Worm (Caenorhabditis elegans): ENCODE data around the gene ZK757.1.

Gene ZK757.1

DNA sequence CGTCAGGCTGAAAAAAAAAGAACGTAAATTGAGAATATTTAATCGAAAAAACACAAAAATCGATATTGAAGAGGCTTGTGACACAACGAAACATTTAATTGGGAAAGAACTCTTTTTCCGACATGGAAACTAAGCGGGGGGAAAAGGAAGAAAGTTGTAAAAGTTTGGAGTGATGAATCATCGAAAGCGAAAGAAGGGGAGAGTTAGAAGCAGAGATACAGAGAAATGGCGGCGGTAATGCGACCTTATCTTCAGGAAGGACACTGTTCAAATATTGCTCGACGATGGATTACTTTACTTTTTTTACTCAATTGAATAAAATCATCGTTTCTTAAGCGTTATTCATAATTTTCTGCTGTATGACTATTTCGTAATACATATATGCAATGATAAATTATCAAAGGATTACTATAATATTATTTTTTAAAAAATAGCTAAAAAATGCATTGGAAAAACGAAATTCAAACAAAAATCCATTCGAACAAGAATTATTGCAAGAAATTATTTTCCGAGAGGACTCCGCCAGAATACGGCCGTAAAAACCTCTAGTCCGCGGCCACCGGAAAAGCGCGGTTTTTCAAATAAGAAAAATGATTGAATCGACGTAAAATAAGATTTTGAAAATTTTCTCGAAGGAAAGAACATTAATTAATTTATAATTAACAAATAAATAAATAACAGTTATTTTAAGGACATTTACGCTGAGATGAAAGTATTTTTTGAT is 3.0 kb downstream of the ZK757.1 start, which contains the start of gene dhhc-4:
TSS of gene dhhc-4 (minus strand) at position 13 of the 724 bp plus-strand sequence.
- TF ChIP-seq nhr-237 (tag; optimal IDR thresholded peaks at IDR 0.05) (no peak), nhr-12 (tag; optimal IDR thresholded peaks at IDR 0.05) (no peak), hlh-17 (GFP tag; optimal IDR thresholded peaks at IDR 0.05; ENCODE audit: borderline replicate concordance) (peak; percentile 78), blmp-1 (tag; optimal IDR thresholded peaks at IDR 0.05) (peak; percentile 89), sox-4 (tag; optimal IDR thresholded peaks at IDR 0.05) (peak; percentile 91), fos-1 (tag; optimal IDR thresholded peaks at IDR 0.05) (no peak), zip-4 (GFP tag; optimal IDR thresholded peaks at IDR 0.05) (peak; percentile 84), tbx-2 (tag; optimal IDR thresholded peaks at IDR 0.05) (peak; percentile 94), nhr-11 (tag; optimal IDR thresholded peaks at IDR 0.05) (no peak), skn-1 (tag; optimal IDR thresholded peaks at IDR 0.05) (peak; percentile 30), nhr-19 (GFP tag; conservative IDR thresholded peaks at IDR 0.05) (peak; percentile 90), ztf-4 (tag; optimal IDR thresholded peaks at IDR 0.05) (no peak), ama-1 (optimal IDR thresholded peaks at IDR 0.05) (no peak), unc-86 (tag; optimal IDR thresholded peaks at IDR 0.05) (peak; percentile 83), elt-2 (tag; optimal IDR thresholded peaks at IDR 0.05) (peak; percentile 72), lin-15B (tag; optimal IDR thresholded peaks at IDR 0.05) (peak; percentile 37), aly-2 (tag; optimal IDR thresholded peaks at IDR 0.05) (peak; percentile 13), lin-35 (GFP tag; optimal IDR thresholded peaks at IDR 0.05) (peak; percentile 92 to 93), ceh-88 (GFP tag; IDR thresholded peaks at IDR 0.05) (peak; percentile 78), dsc-1 (tag; optimal IDR thresholded peaks at IDR 0.05) (peak; percentile 94), isw-1 (GFP tag; IDR thresholded peaks at IDR 0.05) (peak; percentile 82), snu-23 (GFP tag; optimal IDR thresholded peaks at IDR 0.05) (peak; percentile 77), mep-1 (tag; optimal IDR thresholded peaks at IDR 0.05) (peak; percentile 52), nhr-47 (tag; optimal IDR thresholded peaks at IDR 0.05) (peak; percentile 95), swsn-7 (tag; optimal IDR thresholded peaks at IDR 0.05) (peak; percentile 89), hlh-4 (tag; optimal IDR thresholded peaks at IDR 0.05) (peak; percentile 85), ceh-8 (GFP tag; optimal IDR thresholded peaks at IDR 0.05) (peak; percentile 87), C16A3.4 (tag; optimal IDR thresholded peaks at IDR 0.05) (peak; percentile 12), hpl-2 (GFP tag; optimal IDR thresholded peaks at IDR 0.05) (no peak), mab-9 (GFP tag; IDR thresholded peaks at IDR 0.05) (peak; percentile 87), ceh-82 (tag; optimal IDR thresholded peaks at IDR 0.05) (peak; percentile 52 to 58 (median 55)), fkh-4 (tag; optimal IDR thresholded peaks at IDR 0.05; ENCODE audit: borderline replicate concordance) (peak; percentile 97), unc-98 (GFP tag; IDR thresholded peaks at IDR 0.05) (peak; percentile 88), nhr-84 (tag; optimal IDR thresholded peaks at IDR 0.05) (no peak), egl-27 (tag; optimal IDR thresholded peaks at IDR 0.05) (no peak), egl-13 (tag; optimal IDR thresholded peaks at IDR 0.05) (peak; percentile 95), ztf-11 (tag; optimal IDR thresholded peaks at IDR 0.05) (peak in 1 of 2 experiments; percentile 96), zag-1 (tag; optimal IDR thresholded peaks at IDR 0.05) (no peak), lin-14 (GFP tag; optimal IDR thresholded peaks at IDR 0.05) (peak; percentile 84), unc-130 (tag; optimal IDR thresholded peaks at IDR 0.05) (peak; percentile 28), dpl-1 (GFP tag; optimal IDR thresholded peaks at IDR 0.05) (peak; percentile 88 to 93 (median 91)), C04F5.9 (tag; optimal IDR thresholded peaks at IDR 0.05) (peak; percentile 84), fkh-8 (tag; optimal IDR thresholded peaks at IDR 0.05) (peak; percentile 85), efl-3 (GFP tag; optimal IDR thresholded peaks at IDR 0.05) (peak; percentile 80), xbp-1 (tag; optimal IDR thresholded peaks at IDR 0.05) (peak; percentile 90), efl-1 (optimal IDR thresholded peaks at IDR 0.05) (peak; percentile 88 to 94), efl-1 (GFP tag; optimal IDR thresholded peaks at IDR 0.05 in 1 of 2) (peak; percentile 93 to 99), C34B4.2 (tag; optimal IDR thresholded peaks at IDR 0.05) (no peak), nhr-20 (tag; optimal IDR thresholded peaks at IDR 0.05) (peak; percentile 85), lin-13 (GFP tag; optimal IDR thresholded peaks at IDR 0.05) (no peak), lin-39 (tag; optimal IDR thresholded peaks at IDR 0.05) (peak; percentile 86), pax-3 (tag; optimal IDR thresholded peaks at IDR 0.05) (peak; percentile 95)
